Fruit fly (Drosophila melanogaster) whole organism, adult: ENCODE results near the gene per.

Experiments
- CG11617 ChIP-seq: fragments of 200-800 bp; sonication (Bioruptor generic); optimal IDR thresholded peaks from 2 replicates; lab custom pipeline; 2017; ENCODE audit warnings: mild to moderate bottlenecking, missing biosample characterization, missing genetic modification reagents, missing genetic modification characterization
- CG12768 ChIP-seq: fragments of 200-800 bp; sonication (Bioruptor generic); optimal IDR thresholded peaks from 2 replicates; lab custom pipeline; 2017; ENCODE audit warnings: missing biosample characterization, missing genetic modification characterization, mild to moderate bottlenecking, moderate library complexity, missing genetic modification reagents
- CG14711 ChIP-seq: fragments of 200-800 bp; sonication (Bioruptor generic); optimal IDR thresholded peaks from 2 replicates; lab custom pipeline; 2018; ENCODE audit warnings: missing biosample characterization, mild to moderate bottlenecking, missing genetic modification characterization, moderate library complexity
- CG1620 ChIP-seq: fragments of 200-800 bp; sonication (Bioruptor generic); optimal IDR thresholded peaks from 2 replicates; lab custom pipeline; 2016; ENCODE audit warnings: missing biosample characterization, missing genetic modification characterization
- CG33017 ChIP-seq: fragments of 200-800 bp; sonication (Bioruptor generic); optimal IDR thresholded peaks from 2 replicates; lab custom pipeline; 2018; ENCODE audit warnings: missing biosample characterization, mild to moderate bottlenecking, missing genetic modification characterization, moderate library complexity
- CG5204 ChIP-seq: fragments of 200-800 bp; sonication (Bioruptor generic); optimal IDR thresholded peaks from 2 replicates; lab custom pipeline; 2016; ENCODE audit warnings: missing biosample characterization, missing genetic modification characterization
- CG7045 ChIP-seq: fragments of 200-800 bp; sonication (Bioruptor generic); optimal IDR thresholded peaks from 2 replicates; lab custom pipeline; 2017; ENCODE audit warnings: missing biosample characterization, mild to moderate bottlenecking, missing genetic modification characterization
- CG7101 ChIP-seq: fragments of 200-800 bp; sonication (Bioruptor generic); optimal IDR thresholded peaks from 2 replicates; lab custom pipeline; 2018; ENCODE audit warnings: missing biosample characterization, mild to moderate bottlenecking, missing genetic modification characterization, moderate library complexity
- Clk ChIP-seq: fragments of 200-800 bp; sonication (Bioruptor generic); optimal IDR thresholded peaks from 2 replicates; lab custom pipeline; 2017; ENCODE audit warnings: missing biosample characterization, missing genetic modification characterization
- Crg-1 ChIP-seq: fragments of 200-800 bp; sonication (Bioruptor generic); optimal IDR thresholded peaks from 2 replicates; lab custom pipeline; 2016; ENCODE audit warnings: missing biosample characterization, missing genetic modification characterization
- Hr96 ChIP-seq: fragments of 200-800 bp; sonication (Bioruptor generic); optimal IDR thresholded peaks from 2 replicates; lab custom pipeline; 2016; ENCODE audit warnings: missing biosample characterization, missing genetic modification characterization
- Mnt ChIP-seq: fragments of 200-800 bp; sonication (Bioruptor generic); optimal IDR thresholded peaks from 2 replicates; lab custom pipeline; 2016; ENCODE audit warnings: missing biosample characterization, mild to moderate bottlenecking, missing genetic modification characterization
- bab1 ChIP-seq: fragments of 200-800 bp; sonication (Bioruptor generic); optimal IDR thresholded peaks from 3 replicates; lab custom pipeline; 2019; ENCODE audit warnings: missing biosample characterization, mild to moderate bottlenecking, missing genetic modification characterization, moderate library complexity
- cic ChIP-seq: fragments of 200-800 bp; sonication (Bioruptor generic); optimal IDR thresholded peaks from 2 replicates; lab custom pipeline; 2017; ENCODE audit warnings: missing biosample characterization, mild to moderate bottlenecking, missing genetic modification characterization, moderate library complexity
- cnc ChIP-seq, 2 experiments: fragments of >200 bp; optimal IDR thresholded peaks; 2 replicates each; lab custom pipeline; 2017
- kay ChIP-seq: fragments of 200-800 bp; sonication (Bioruptor generic); peaks from one replicate; lab custom pipeline; 2016; ENCODE audit warnings: missing biosample characterization, missing genetic modification characterization, borderline replicate concordance
- ovo ChIP-seq: fragments of 200-800 bp; sonication (Bioruptor generic); optimal IDR thresholded peaks from 2 replicates; lab custom pipeline; 2016; ENCODE audit warnings: missing biosample characterization, missing genetic modification characterization
- pad ChIP-seq: fragments of 200-800 bp; sonication (Bioruptor generic); optimal IDR thresholded peaks from 3 replicates; lab custom pipeline; 2017; ENCODE audit warnings: missing biosample characterization, missing genetic modification characterization, mild to moderate bottlenecking, moderate library complexity, missing genetic modification reagents
- tj ChIP-seq: fragments of 200-800 bp; sonication (Bioruptor generic); optimal IDR thresholded peaks from 3 replicates; lab custom pipeline; 2017; ENCODE audit warnings: missing biosample characterization, mild to moderate bottlenecking, missing genetic modification characterization, moderate library complexity
- toe ChIP-seq: fragments of 200-800 bp; sonication (Bioruptor generic); optimal IDR thresholded peaks from 2 replicates; lab custom pipeline; 2016; ENCODE audit warnings: missing biosample characterization, missing genetic modification characterization

Gene per

dm6 chrX:2659430-2660075 lies 25.8 kb upstream of the per start:
- no peak for TF ChIP-seq Hr96 (GFP tag; lab: Kevin White, UChicago)
- no peak for TF ChIP-seq Clk
- no peak for TF ChIP-seq CG11617 (GFP tag; lab: Kevin White, UChicago)
- no peak for TF ChIP-seq cnc (optimal IDR thresholded peaks at IDR 0.05; lab: Kevin White, UChicago)
- TF ChIP-seq CG12768 = no peak
- TF ChIP-seq toe (GFP tag; lab: Kevin White, UChicago) = no peak
- no peak for TF ChIP-seq kay
- TF ChIP-seq Crg-1 = no peak
- no peak for TF ChIP-seq CG7101 (tag; lab: Kevin White, UChicago)
- TF ChIP-seq CG14711 (tag; lab: Kevin White, UChicago) = no peak
- TF ChIP-seq Mnt (GFP tag; lab: Kevin White, UChicago) = no peak
- no peak for TF ChIP-seq CG7045 (GFP tag; lab: Kevin White, UChicago)
- TF ChIP-seq bab1 (GFP tag; lab: Kevin White, UChicago) = no peak
- no peak for TF ChIP-seq ovo (GFP tag; lab: Kevin White, UChicago)
- TF ChIP-seq tj (GFP tag; lab: Kevin White, UChicago) = no peak
- no peak for TF ChIP-seq CG33017 (tag; lab: Kevin White, UChicago)
- TF ChIP-seq CG1620 (GFP tag; lab: Kevin White, UChicago) = no peak
- TF ChIP-seq cic (GFP tag; lab: Kevin White, UChicago) = no peak
- TF ChIP-seq CG5204 (GFP tag; lab: Kevin White, UChicago) = no peak
- no peak for TF ChIP-seq pad (GFP tag; lab: Kevin White, UChicago)

DNA sequence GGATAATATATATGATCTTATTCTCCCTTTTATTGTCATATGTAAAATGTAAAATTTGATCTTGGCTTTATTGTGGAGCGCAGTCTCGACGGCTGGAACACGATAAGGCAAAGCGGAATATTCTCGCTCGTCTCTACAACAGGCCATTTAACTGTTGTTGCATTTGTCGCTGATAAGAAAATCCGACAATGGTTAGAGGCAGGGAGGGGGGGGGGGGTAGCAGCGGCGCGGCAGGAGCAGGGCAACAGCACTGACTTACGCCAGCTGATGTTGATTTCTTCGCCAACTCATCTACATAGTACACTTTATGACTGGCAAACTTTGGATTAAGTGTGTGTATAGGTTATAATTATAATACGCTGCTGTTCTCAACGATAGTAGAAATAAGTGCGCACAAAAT lies 23.6 kb upstream of the per start:
- no peak for TF ChIP-seq CG33017 (tag; lab: Kevin White, UChicago)
- TF ChIP-seq tj (GFP tag; lab: Kevin White, UChicago) = peak; percentile 10
- no peak for TF ChIP-seq CG7045 (GFP tag; lab: Kevin White, UChicago)
- no peak for TF ChIP-seq ovo (GFP tag; lab: Kevin White, UChicago)
- no peak for TF ChIP-seq bab1 (GFP tag; lab: Kevin White, UChicago)
- no peak for TF ChIP-seq CG11617 (GFP tag; lab: Kevin White, UChicago)
- no peak for TF ChIP-seq CG14711 (tag; lab: Kevin White, UChicago)
- peak; percentile 23 for TF ChIP-seq cic (GFP tag; lab: Kevin White, UChicago)
- TF ChIP-seq cnc (optimal IDR thresholded peaks at IDR 0.05; lab: Kevin White, UChicago) = peak in 1 of 2 experiments; percentile 22

dm6 chrX:2662540-2663133 lies 22.7 kb upstream of the per start:
- TF ChIP-seq Mnt (GFP tag; lab: Kevin White, UChicago) (no peak), toe (GFP tag; lab: Kevin White, UChicago) (no peak), CG11617 (GFP tag; lab: Kevin White, UChicago) (no peak), CG1620 (GFP tag; lab: Kevin White, UChicago) (no peak), cnc (optimal IDR thresholded peaks at IDR 0.05; lab: Kevin White, UChicago) (no peak), tj (GFP tag; lab: Kevin White, UChicago) (peak; percentile 24), CG7101 (tag; lab: Kevin White, UChicago) (no peak), kay (peak; percentile 68)

- TF ChIP-seq Crg-1 = peak; percentile 5
- TF ChIP-seq CG7045 (GFP tag; lab: Kevin White, UChicago) = no peak
These were observed 22.0 kb upstream of the per start for dm6 chrX:2663416-2663815.

DNA sequence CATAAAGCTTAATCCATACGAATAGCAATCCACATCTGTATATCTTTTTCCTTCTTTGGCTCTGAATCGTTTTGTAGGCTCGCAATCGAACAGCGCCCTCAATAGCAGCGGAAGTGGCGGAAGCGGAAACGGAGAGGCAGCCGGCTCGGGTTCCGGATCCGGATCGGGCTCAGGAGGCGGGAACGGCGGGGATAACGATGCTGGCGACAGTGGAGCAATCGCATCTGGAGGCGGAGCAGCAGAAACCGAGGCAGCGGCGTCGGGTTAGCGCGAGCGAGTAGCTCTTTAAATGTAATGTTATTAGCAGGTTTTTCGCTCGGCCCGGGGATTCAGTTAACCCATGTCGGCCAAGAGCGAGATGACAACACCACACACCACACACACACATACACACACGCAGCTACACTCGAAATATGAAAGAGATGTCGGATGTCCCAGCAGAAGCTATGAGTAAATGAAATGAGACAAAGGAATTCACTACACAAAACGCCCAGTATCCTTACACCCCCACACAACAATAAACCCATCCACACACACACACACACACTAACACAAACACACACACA lies 8.3 kb upstream of the per start:
- TF ChIP-seq Clk (no peak), pad (GFP tag; lab: Kevin White, UChicago) (no peak), toe (GFP tag; lab: Kevin White, UChicago) (no peak), Hr96 (GFP tag; lab: Kevin White, UChicago) (no peak), cnc (optimal IDR thresholded peaks at IDR 0.05; lab: Kevin White, UChicago) (no peak), tj (GFP tag; lab: Kevin White, UChicago) (no peak), CG12768 (no peak), bab1 (GFP tag; lab: Kevin White, UChicago) (no peak), CG1620 (GFP tag; lab: Kevin White, UChicago) (no peak), CG33017 (tag; lab: Kevin White, UChicago) (no peak), CG14711 (tag; lab: Kevin White, UChicago) (no peak), CG5204 (GFP tag; lab: Kevin White, UChicago) (no peak), ovo (GFP tag; lab: Kevin White, UChicago) (no peak)

DNA sequence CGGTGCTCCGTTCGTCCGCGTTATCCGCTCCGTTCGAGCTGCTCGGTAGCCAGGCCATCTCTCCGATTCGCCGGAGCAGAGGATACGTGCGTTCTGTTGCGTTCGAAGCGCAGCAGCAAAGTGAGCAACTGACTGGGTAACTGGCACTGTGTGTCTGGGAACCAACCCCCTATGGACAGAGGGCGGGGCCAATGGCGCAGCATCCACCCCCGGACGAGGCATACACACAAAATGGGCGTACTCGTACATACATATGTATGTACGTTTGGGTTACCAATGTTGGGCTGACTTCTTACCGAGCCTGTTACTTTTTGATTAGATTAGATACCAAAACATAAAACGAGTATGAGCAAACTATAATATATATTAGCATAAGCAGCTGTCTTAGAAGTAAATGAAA lies 3.8 kb upstream of the per start, which contains the start of gene HLH3B:
Gene HLH3B (minus strand): TSS at position 123 of the 400 bp plus-strand sequence.
- TF ChIP-seq CG11617 (GFP tag; lab: Kevin White, UChicago) = no peak
- TF ChIP-seq CG5204 (GFP tag; lab: Kevin White, UChicago) = no peak
- no peak for TF ChIP-seq CG14711 (tag; lab: Kevin White, UChicago)
- no peak for TF ChIP-seq CG7045 (GFP tag; lab: Kevin White, UChicago)
- TF ChIP-seq Hr96 (GFP tag; lab: Kevin White, UChicago) = no peak
- no peak for TF ChIP-seq cnc (optimal IDR thresholded peaks at IDR 0.05; lab: Kevin White, UChicago)
- TF ChIP-seq Mnt (GFP tag; lab: Kevin White, UChicago) = no peak
- TF ChIP-seq CG12768 = no peak
- TF ChIP-seq tj (GFP tag; lab: Kevin White, UChicago) = no peak
- no peak for TF ChIP-seq cic (GFP tag; lab: Kevin White, UChicago)
- no peak for TF ChIP-seq CG7101 (tag; lab: Kevin White, UChicago)
- TF ChIP-seq bab1 (GFP tag; lab: Kevin White, UChicago) = no peak
- TF ChIP-seq kay = no peak
- no peak for TF ChIP-seq CG33017 (tag; lab: Kevin White, UChicago)
